Worm (Caenorhabditis elegans) whole organism, midembryonic: Measurements from ENCODE around the gene pqn-71.

Experiments used
- cog-1 ChIP-seq: sonication (generic microtip); optimal IDR thresholded peaks from 2 replicates; lab custom pipeline; 2016; ENCODE audit warnings: missing genetic modification characterization, missing compliant biosample characterization
- flt-1 ChIP-seq: fragments of 200-800 bp; sonication (Bioruptor generic); IDR thresholded peaks from 2 replicates; pipeline ENCODE4 v1.3.6; 2022; ENCODE audit warnings: missing genetic modification characterization, missing compliant biosample characterization
- ref-1 ChIP-seq: fragments of 200-800 bp; sonication (Bioruptor generic); conservative IDR thresholded peaks from 2 replicates; pipeline ENCODE4 v1.3.6; 2022; ENCODE audit warnings: missing genetic modification reagents, missing genetic modification characterization, missing compliant biosample characterization

ce11 chrV:15464402-15464801 lies 1.1 kb upstream of the pqn-71 start, which contains the start of gene rocf-1:
- TF ChIP-seq cog-1 (tag; lab: Kevin White, UChicago), result no peak
- TF ChIP-seq ref-1, result no peak
- TF ChIP-seq flt-1 (GFP tag; lab: Robert Waterston, UW), result no peak
